Worm (Caenorhabditis elegans): ENCODE results near the gene Y39B6A.27.

ce11 chrV:19049140-19050092, 17.9 kb downstream of the Y39B6A.27 start:
- TF ChIP-seq nhr-41 (GFP tag; IDR thresholded peaks at IDR 0.05) (no peak), hif-1 (tag; optimal IDR thresholded peaks at IDR 0.05) (no peak), nhr-77 (tag; optimal IDR thresholded peaks at IDR 0.05) (peak; percentile 29)
